Worm (Caenorhabditis elegans) whole organism, L4 larva: Measurements from ENCODE around the gene msp-142.

Experiments
- D1046.2 ChIP-seq: fragments of 200-800 bp; sonication (Bioruptor generic); IDR thresholded peaks from 2 replicates; pipeline ENCODE4 v1.3.6; 2022; ENCODE audit warnings: missing genetic modification characterization, missing compliant biosample characterization
- F10B5.3 ChIP-seq: sonication (generic microtip); optimal IDR thresholded peaks from 2 replicates; lab custom pipeline; 2016; ENCODE audit warnings: mild to moderate bottlenecking, missing genetic modification characterization, missing compliant biosample characterization
- F26F4.8 ChIP-seq: fragments of 200-800 bp; sonication (Bioruptor generic); conservative IDR thresholded peaks from 2 replicates; pipeline ENCODE4 v1.3.6; 2022; ENCODE audit warnings: missing genetic modification characterization, missing compliant biosample characterization
- R02D3.7 ChIP-seq: fragments of 150-350 bp; sonication (generic microtip); optimal IDR thresholded peaks from 3 replicates; lab custom pipeline; 2014; ENCODE audit warnings: missing biosample characterization, missing genetic modification characterization
- Y105C5A.15 ChIP-seq: fragments of 200-800 bp; sonication (Bioruptor generic); IDR thresholded peaks from 2 replicates; pipeline ENCODE4 v1.3.6; 2022; ENCODE audit warnings: missing genetic modification characterization, missing compliant biosample characterization
- Y5F2A.4 ChIP-seq: fragments of 200-800 bp; sonication (Bioruptor generic); optimal IDR thresholded peaks from 2 replicates; lab custom pipeline; 2018; ENCODE audit warnings: mild to moderate bottlenecking, missing genetic modification characterization, missing compliant biosample characterization
- Y75B8A.6 ChIP-seq: fragments of 200-800 bp; sonication (Bioruptor generic); IDR thresholded peaks from 2 replicates; pipeline ENCODE4 v1.3.6; 2022; ENCODE audit warnings: missing genetic modification reagents, missing genetic modification characterization, missing compliant biosample characterization
- ZK337.2 ChIP-seq: fragments of 200-800 bp; sonication (Bioruptor generic); IDR thresholded peaks from 2 replicates; pipeline ENCODE4 v1.3.6; 2022; ENCODE audit warnings: missing genetic modification reagents, missing genetic modification characterization, missing compliant biosample characterization
- ZK546.5 ChIP-seq, 2 experiments: sonication (generic microtip); optimal IDR thresholded peaks; 2 replicates each; lab custom pipeline; 2017; ENCODE audit warnings: missing biosample characterization in 2 of 2, missing genetic modification characterization in 2 of 2
- aha-1 ChIP-seq: fragments of 150-350 bp; peaks from one replicate; lab custom pipeline; 2014; ENCODE audit warnings: missing biosample characterization, missing genetic modification characterization
- ceh-20 ChIP-seq: fragments of 200-800 bp; sonication (Bioruptor generic); IDR thresholded peaks from 2 replicates; pipeline ENCODE4 v1.3.6; 2022; ENCODE audit warnings: missing genetic modification reagents, missing genetic modification characterization, missing compliant biosample characterization
- ctbp-1 ChIP-seq: fragments of 200-800 bp; sonication (Bioruptor generic); IDR thresholded peaks from 2 replicates; pipeline ENCODE4 v1.3.6; 2022; ENCODE audit warnings: missing genetic modification reagents, missing genetic modification characterization, missing compliant biosample characterization
- daf-12 ChIP-seq: fragments of 150-350 bp; optimal IDR thresholded peaks from 2 replicates; lab custom pipeline; 2014; ENCODE audit warnings: missing biosample characterization, missing genetic modification reagents, missing genetic modification characterization
- dmd-6 ChIP-seq: fragments of 200-800 bp; sonication (Bioruptor generic); IDR thresholded peaks from 2 replicates; pipeline ENCODE4 v1.3.6; 2022; ENCODE audit warnings: missing genetic modification reagents, missing genetic modification characterization, missing compliant biosample characterization
- dmd-9 ChIP-seq: fragments of 200-800 bp; sonication (Bioruptor generic); IDR thresholded peaks from 2 replicates; pipeline ENCODE4 v1.3.6; 2022; ENCODE audit warnings: missing genetic modification reagents, missing genetic modification characterization, missing compliant biosample characterization
- dpl-1 ChIP-seq: fragments of 150-350 bp; optimal IDR thresholded peaks from 2 replicates; lab custom pipeline; 2014; ENCODE audit warnings: missing biosample characterization, missing genetic modification reagents, missing genetic modification characterization
- duxl-1 ChIP-seq: sonication (generic microtip); optimal IDR thresholded peaks from 2 replicates; lab custom pipeline; 2016; ENCODE audit warnings: mild to moderate bottlenecking, missing genetic modification characterization, moderate library complexity, missing compliant biosample characterization; ENCODE audit not compliant: poor library complexity
- fkh-10 ChIP-seq: fragments of 150-350 bp; optimal IDR thresholded peaks from 2 replicates; lab custom pipeline; 2014; ENCODE audit warnings: missing biosample characterization, missing genetic modification reagents, missing genetic modification characterization
- hmg-1.1 ChIP-seq: fragments of 200-800 bp; sonication (Bioruptor generic); IDR thresholded peaks from 2 replicates; pipeline ENCODE4 v1.3.6; 2022; ENCODE audit warnings: missing genetic modification reagents, missing genetic modification characterization, missing compliant biosample characterization
- jun-1 ChIP-seq: fragments of 150-350 bp; optimal IDR thresholded peaks from 2 replicates; lab custom pipeline; 2014; ENCODE audit warnings: missing biosample characterization, missing genetic modification reagents, missing genetic modification characterization
- lin-13 ChIP-seq: fragments of 150-350 bp; optimal IDR thresholded peaks from 2 replicates; lab custom pipeline; 2014; ENCODE audit warnings: missing biosample characterization, missing genetic modification reagents, missing genetic modification characterization
- lin-29 ChIP-seq: fragments of 200-800 bp; sonication (Bioruptor generic); IDR thresholded peaks from 2 replicates; pipeline ENCODE4 v1.3.6; 2022; ENCODE audit warnings: missing genetic modification reagents, missing genetic modification characterization, missing compliant biosample characterization
- lsy-2 ChIP-seq, 2 experiments: fragments of 150-350 bp in 1 of 2; sonication (generic microtip) in 1 of 2; optimal IDR thresholded peaks; 2 replicates each; lab custom pipeline; 2014 to 2017; ENCODE audit warnings: missing biosample characterization in 2 of 2, missing genetic modification characterization in 2 of 2
- madf-9 ChIP-seq: fragments of 200-800 bp; sonication (Bioruptor generic); conservative IDR thresholded peaks from 2 replicates; pipeline ENCODE4 v1.3.6; 2022; ENCODE audit warnings: missing genetic modification reagents, missing genetic modification characterization, missing compliant biosample characterization
- mdl-1 ChIP-seq, 2 experiments: fragments of 150-350 bp in 1 of 2; sonication (generic microtip) in 1 of 2; optimal IDR thresholded peaks; 2 replicates each; lab custom pipeline; 2014 to 2017; ENCODE audit warnings: missing biosample characterization in 2 of 2, missing genetic modification characterization in 2 of 2
- mdt-29 ChIP-seq: fragments of 200-800 bp; sonication (Bioruptor generic); IDR thresholded peaks from 2 replicates; pipeline ENCODE4 v1.3.6; 2022; ENCODE audit warnings: missing genetic modification reagents, missing genetic modification characterization, missing compliant biosample characterization
- mep-1 ChIP-seq: fragments of 150-350 bp; sonication (generic microtip); optimal IDR thresholded peaks from 3 replicates; lab custom pipeline; 2014; ENCODE audit warnings: missing biosample characterization, missing genetic modification characterization
- nhr-111 ChIP-seq: fragments of 200-800 bp; sonication (Bioruptor generic); optimal IDR thresholded peaks from 2 replicates; lab custom pipeline; 2018; ENCODE audit warnings: mild to moderate bottlenecking, missing genetic modification characterization, missing compliant biosample characterization
- nhr-237 ChIP-seq: sonication (generic microtip); optimal IDR thresholded peaks from 2 replicates; lab custom pipeline; 2017; ENCODE audit warnings: missing biosample characterization, missing genetic modification characterization
- nhr-25 ChIP-seq: sonication (generic microtip); optimal IDR thresholded peaks from 2 replicates; lab custom pipeline; 2017; ENCODE audit warnings: missing genetic modification characterization, mild to moderate bottlenecking, missing compliant biosample characterization, antibody characterized with exemption, moderate library complexity, borderline replicate concordance; ENCODE audit not compliant: insufficient read depth
- nhr-28 ChIP-seq: fragments of 150-350 bp; optimal IDR thresholded peaks from 2 replicates; lab custom pipeline; 2014; ENCODE audit warnings: missing biosample characterization, missing genetic modification characterization
- nhr-48 ChIP-seq: sonication (generic microtip); optimal IDR thresholded peaks from 2 replicates; lab custom pipeline; 2016; ENCODE audit warnings: mild to moderate bottlenecking, missing genetic modification characterization, missing compliant biosample characterization
- nhr-77 ChIP-seq: fragments of 150-350 bp; optimal IDR thresholded peaks from 2 replicates; lab custom pipeline; 2014; ENCODE audit warnings: missing biosample characterization, missing genetic modification characterization
- snpc-1.2 ChIP-seq: fragments of 200-800 bp; sonication (Bioruptor generic); IDR thresholded peaks from 2 replicates; pipeline ENCODE4 v1.3.6; 2022; ENCODE audit warnings: missing genetic modification reagents, missing genetic modification characterization, missing compliant biosample characterization
- spr-1 ChIP-seq: sonication (generic microtip); optimal IDR thresholded peaks from 2 replicates; lab custom pipeline; 2016; ENCODE audit warnings: mild to moderate bottlenecking, missing genetic modification characterization, missing compliant biosample characterization
- vab-7 ChIP-seq: fragments of 200-800 bp; sonication (Bioruptor generic); IDR thresholded peaks from 2 replicates; pipeline ENCODE4 v1.3.6; 2022; ENCODE audit warnings: missing genetic modification reagents, missing genetic modification characterization, missing compliant biosample characterization
- zag-1 ChIP-seq: fragments of 150-350 bp; optimal IDR thresholded peaks from 2 replicates; lab custom pipeline; 2014; ENCODE audit warnings: missing biosample characterization, missing genetic modification characterization
- zip-11 ChIP-seq: fragments of 200-800 bp; sonication (Bioruptor generic); IDR thresholded peaks from 2 replicates; pipeline ENCODE4 v1.3.6; 2022; ENCODE audit warnings: missing genetic modification characterization, missing compliant biosample characterization
- zip-2 ChIP-seq: fragments of 150-350 bp; optimal IDR thresholded peaks from 2 replicates; lab custom pipeline; 2014; ENCODE audit warnings: missing biosample characterization, missing genetic modification characterization
- ztf-7 ChIP-seq: fragments of 150-350 bp; optimal IDR thresholded peaks from 2 replicates; lab custom pipeline; 2014; ENCODE audit warnings: missing biosample characterization, missing genetic modification characterization

msp-142 gene

ce11 chrII:5819655-5820054, 21.9 kb downstream of the msp-142 start (continued):
- 0 out of 2 replicates have a peak, but pooled peaks have one; percentile 23 for TF ChIP-seq vab-7 (GFP tag; lab: Robert Waterston, UW)
- TF ChIP-seq Y105C5A.15 (GFP tag; lab: Robert Waterston, UW), result no peak
- no peak for TF ChIP-seq nhr-48 (tag; lab: Kevin White, UChicago)
- TF ChIP-seq jun-1 (tag; lab: Kevin White, UChicago), result no peak
- no peak for TF ChIP-seq ZK546.5 (tag; optimal IDR thresholded peaks at IDR 0.05; lab: Kevin White, UChicago)
- TF ChIP-seq Y5F2A.4, result no peak
- TF ChIP-seq dmd-9 (GFP tag; lab: Robert Waterston, UW), result 0 out of 2 replicates have a peak, but pooled peaks have one; percentile 40
- no peak for TF ChIP-seq ceh-20
- peak; percentile 30 for TF ChIP-seq aha-1 (tag; lab: Kevin White, UChicago)
- TF ChIP-seq snpc-1.2 (GFP tag; lab: Robert Waterston, UW), result 0 out of 2 replicates have a peak, but pooled peaks have one; percentile 9
- no peak for TF ChIP-seq zip-11 (GFP tag; lab: Robert Waterston, UW)
- TF ChIP-seq lin-13 (GFP tag; lab: Kevin White, UChicago), result no peak
- TF ChIP-seq nhr-25 (tag; lab: Kevin White, UChicago), result no peak
- TF ChIP-seq mep-1, result no peak
- TF ChIP-seq duxl-1 (tag; lab: Kevin White, UChicago), result no peak
- no peak for TF ChIP-seq lin-29
- TF ChIP-seq ZK337.2 (GFP tag; lab: Robert Waterston, UW), result 0 out of 2 replicates have a peak, but pooled peaks have one; percentile 62
- no peak for TF ChIP-seq daf-12 (tag; lab: Kevin White, UChicago)
- peak; percentile 34 for TF ChIP-seq dmd-6 (GFP tag; lab: Robert Waterston, UW)
- no peak for TF ChIP-seq spr-1 (tag; lab: Kevin White, UChicago)
- TF ChIP-seq nhr-237 (tag; lab: Kevin White, UChicago), result no peak
- TF ChIP-seq nhr-28 (tag; lab: Kevin White, UChicago), result peak; percentile 22
- no peak for TF ChIP-seq nhr-111 (GFP tag; lab: Kevin White, UChicago)
- no peak for TF ChIP-seq mdl-1 (tag; optimal IDR thresholded peaks at IDR 0.05; lab: Kevin White, UChicago)
- TF ChIP-seq D1046.2 (GFP tag; lab: Robert Waterston, UW), result no peak
- TF ChIP-seq nhr-77 (tag; lab: Kevin White, UChicago), result no peak
- TF ChIP-seq F26F4.8, result no peak
- no peak for TF ChIP-seq hmg-1.1 (GFP tag; lab: Robert Waterston, UW)
- no peak for TF ChIP-seq F10B5.3 (tag; lab: Kevin White, UChicago)
- no peak for TF ChIP-seq mdt-29 (GFP tag; lab: Robert Waterston, UW)
- TF ChIP-seq ztf-7, result no peak
- TF ChIP-seq, all 104 proteins: peak for 15

ce11 chrII:5820282-5820762, 22.6 kb downstream of the msp-142 start, which contains the start of gene ehs-1:
Gene ehs-1, plus strand, starts transcription at chrII:5820712.
- no peak for TF ChIP-seq Y75B8A.6 (GFP tag; lab: Robert Waterston, UW)
- no peak for TF ChIP-seq R02D3.7
- 0 out of 2 replicates have a peak, but pooled peaks have one; percentile 10 for TF ChIP-seq ctbp-1 (GFP tag; lab: Robert Waterston, UW)
- no peak for TF ChIP-seq ceh-20
- TF ChIP-seq zag-1 (tag; lab: Kevin White, UChicago), result no peak
- TF ChIP-seq jun-1 (tag; lab: Kevin White, UChicago), result no peak
- peak; percentile 2 for TF ChIP-seq dpl-1 (GFP tag; lab: Kevin White, UChicago)
- peak in 1 of 2 experiments; percentile 19 for TF ChIP-seq lsy-2 (tag; optimal IDR thresholded peaks at IDR 0.05; lab: Kevin White, UChicago)
- TF ChIP-seq fkh-10 (GFP tag; lab: Kevin White, UChicago), result no peak
- TF ChIP-seq zip-2, result no peak
- no peak for TF ChIP-seq madf-9 (GFP tag; lab: Robert Waterston, UW)
- TF ChIP-seq, all 104 proteins: peak for 3
